Worm (Caenorhabditis elegans): ENCODE data around the gene nhr-11.

Gene nhr-11

DNA sequence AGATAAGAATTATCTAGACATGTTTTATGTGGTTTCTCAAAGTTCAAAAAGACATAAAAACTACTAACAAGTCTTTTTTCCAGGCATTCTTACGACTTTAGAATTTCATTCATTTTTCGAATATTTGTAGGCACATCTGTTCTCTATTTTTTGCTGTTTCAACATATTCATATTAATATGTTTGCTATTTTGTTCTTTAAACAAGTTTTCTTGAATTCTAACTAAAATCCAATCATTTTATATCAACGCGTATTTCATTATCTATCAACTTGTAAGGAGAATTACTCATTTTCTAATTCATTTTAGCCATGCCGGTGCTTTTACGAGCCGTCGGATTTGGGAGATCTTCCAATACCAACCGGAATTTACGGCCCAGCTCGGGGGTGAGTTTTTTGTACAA lies 12.3 kb downstream of the nhr-11 start, which contains the start of gene twk-8:
twk-8 (plus strand) TSS at position 301 of the 400 bp plus-strand sequence.
- no peak for TF ChIP-seq tab-1 (GFP tag; IDR thresholded peaks at IDR 0.05)
- TF ChIP-seq cog-1 (tag; optimal IDR thresholded peaks at IDR 0.05), result no peak
- TF ChIP-seq T22C8.4 (GFP tag; IDR thresholded peaks at IDR 0.05), result no peak
- TF ChIP-seq med-1 (GFP tag; optimal IDR thresholded peaks at IDR 0.05; ENCODE audit: insufficient read depth), result no peak
- no peak for TF ChIP-seq ref-1 (GFP tag; conservative IDR thresholded peaks at IDR 0.05)
- no peak for TF ChIP-seq ztf-23 (GFP tag; IDR thresholded peaks at IDR 0.05)
- no peak for TF ChIP-seq flt-1 (GFP tag; IDR thresholded peaks at IDR 0.05)
- no peak for TF ChIP-seq ztf-29 (GFP tag; IDR thresholded peaks at IDR 0.05)
- no peak for TF ChIP-seq klf-2 (GFP tag; conservative IDR thresholded peaks at IDR 0.05)

DNA sequence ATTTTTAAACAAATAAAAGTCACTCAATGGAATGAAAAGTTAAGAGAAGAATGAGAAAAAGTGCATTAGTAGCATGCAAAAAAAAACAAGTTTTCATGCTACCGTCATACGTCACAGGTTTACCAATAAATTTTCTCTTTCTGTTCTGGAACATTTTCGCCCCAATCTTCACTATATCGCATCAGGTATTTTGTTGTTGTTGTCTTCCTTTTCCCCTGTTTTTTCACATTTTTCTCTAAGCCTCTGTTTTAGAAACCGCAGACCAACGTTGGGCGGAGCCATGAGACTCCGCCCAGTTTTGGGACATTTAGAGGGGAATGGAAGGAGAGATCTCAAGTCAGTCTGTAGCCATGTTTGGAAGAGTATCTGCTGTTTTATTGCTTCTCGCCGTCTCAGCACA lies 18.5 kb downstream of the nhr-11 start, which contains the start of gene msa-1:
msa-1 (plus strand) TSS at position 301 of the 400 bp plus-strand sequence.
- TF ChIP-seq T22C8.4 (GFP tag; IDR thresholded peaks at IDR 0.05), result no peak
- TF ChIP-seq ztf-29 (GFP tag; IDR thresholded peaks at IDR 0.05), result no peak
- TF ChIP-seq klf-2 (GFP tag; conservative IDR thresholded peaks at IDR 0.05), result no peak
- no peak for TF ChIP-seq flt-1 (GFP tag; IDR thresholded peaks at IDR 0.05)

DNA sequence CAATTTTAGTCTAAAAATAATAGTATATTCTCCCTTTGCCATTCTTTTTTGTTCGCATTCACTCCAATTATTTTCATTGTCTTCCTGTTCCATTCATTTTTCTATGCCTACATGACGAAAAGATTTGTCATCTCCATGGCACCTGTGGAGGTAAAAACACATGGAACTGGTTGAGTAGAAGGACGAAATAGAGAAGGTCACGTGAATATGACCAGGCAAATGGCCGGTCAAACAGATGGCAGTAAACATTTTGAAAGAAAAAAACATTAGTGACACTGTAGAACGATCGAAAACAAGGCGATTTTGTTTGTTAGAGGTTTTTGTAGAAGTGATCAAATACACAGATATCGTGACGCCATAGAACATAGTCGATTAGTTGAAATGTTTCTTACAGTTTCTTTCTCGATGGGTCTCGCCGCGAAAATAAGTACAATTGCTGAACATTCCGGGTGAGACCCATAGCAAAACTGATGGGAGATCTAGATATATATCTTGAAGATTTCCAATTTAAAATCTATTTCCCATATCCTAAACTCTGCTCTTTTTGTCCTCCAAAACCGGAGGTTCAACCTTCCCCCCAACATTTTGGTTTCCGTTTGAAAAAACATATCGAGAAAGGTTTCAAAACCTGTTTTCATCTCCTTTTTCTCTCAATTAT lies 20.9 kb downstream of the nhr-11 start:
- no peak for TF ChIP-seq med-1 (GFP tag; optimal IDR thresholded peaks at IDR 0.05; ENCODE audit: insufficient read depth)
- no peak for TF ChIP-seq ztf-23 (GFP tag; IDR thresholded peaks at IDR 0.05)
- no peak for TF ChIP-seq cog-1 (tag; optimal IDR thresholded peaks at IDR 0.05)
- TF ChIP-seq flt-1 (GFP tag; IDR thresholded peaks at IDR 0.05), result no peak
- TF ChIP-seq klf-2 (GFP tag; conservative IDR thresholded peaks at IDR 0.05), result no peak
- no peak for TF ChIP-seq ref-1 (GFP tag; conservative IDR thresholded peaks at IDR 0.05)
- TF ChIP-seq T22C8.4 (GFP tag; IDR thresholded peaks at IDR 0.05), result no peak
- TF ChIP-seq tab-1 (GFP tag; IDR thresholded peaks at IDR 0.05), result no peak
- TF ChIP-seq ztf-29 (GFP tag; IDR thresholded peaks at IDR 0.05), result no peak

DNA sequence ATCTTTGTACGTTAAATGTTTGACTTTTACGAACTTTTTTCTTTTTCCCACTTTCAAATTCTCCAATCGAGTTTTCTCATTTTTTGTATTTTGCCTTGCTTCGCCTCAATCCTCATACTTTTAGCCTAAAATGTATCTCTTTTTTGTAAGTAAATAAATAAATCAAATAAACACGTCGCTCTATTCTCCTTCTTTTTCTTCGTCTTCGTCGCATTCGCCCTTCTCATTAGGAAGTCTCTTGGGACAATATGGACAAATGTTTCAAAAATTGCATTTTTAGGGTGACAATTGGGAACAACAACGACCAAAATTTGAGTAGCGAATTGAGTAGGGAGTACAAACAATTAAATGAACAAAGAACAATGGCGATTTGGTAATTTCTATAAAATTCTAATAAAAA lies 22.2 kb downstream of the nhr-11 start:
- TF ChIP-seq cog-1 (tag; optimal IDR thresholded peaks at IDR 0.05), result no peak

DNA sequence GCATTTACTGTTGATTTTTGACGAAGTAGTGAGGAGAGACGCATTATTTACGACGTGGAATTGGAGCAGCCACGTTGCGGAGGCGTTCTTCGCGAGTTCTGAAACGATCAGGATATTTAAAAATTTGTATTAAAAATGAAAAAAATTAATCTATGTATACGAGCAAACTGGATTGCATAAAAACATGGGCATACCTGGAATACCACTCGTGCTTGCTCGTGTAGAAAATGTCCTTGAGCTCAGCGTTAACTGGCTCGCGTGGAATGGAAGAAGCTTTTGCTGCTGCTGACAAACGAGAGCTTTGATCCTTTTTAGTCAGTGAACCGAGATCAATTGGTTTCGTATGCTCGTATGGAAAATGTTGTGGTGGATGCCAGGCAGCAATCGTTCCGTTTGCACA lies 24.1 kb downstream of the nhr-11 start, which contains the start of gene lpl-1:
lpl-1 (minus strand) TSS at position 101 of the 400 bp plus-strand sequence.
- TF ChIP-seq klf-2 (GFP tag; conservative IDR thresholded peaks at IDR 0.05), result no peak
- no peak for TF ChIP-seq tab-1 (GFP tag; IDR thresholded peaks at IDR 0.05)
- no peak for TF ChIP-seq med-1 (GFP tag; optimal IDR thresholded peaks at IDR 0.05; ENCODE audit: insufficient read depth)
- no peak for TF ChIP-seq cog-1 (tag; optimal IDR thresholded peaks at IDR 0.05)
- no peak for TF ChIP-seq ztf-23 (GFP tag; IDR thresholded peaks at IDR 0.05)
- TF ChIP-seq T22C8.4 (GFP tag; IDR thresholded peaks at IDR 0.05), result no peak
- no peak for TF ChIP-seq flt-1 (GFP tag; IDR thresholded peaks at IDR 0.05)
- TF ChIP-seq ztf-29 (GFP tag; IDR thresholded peaks at IDR 0.05), result no peak

DNA sequence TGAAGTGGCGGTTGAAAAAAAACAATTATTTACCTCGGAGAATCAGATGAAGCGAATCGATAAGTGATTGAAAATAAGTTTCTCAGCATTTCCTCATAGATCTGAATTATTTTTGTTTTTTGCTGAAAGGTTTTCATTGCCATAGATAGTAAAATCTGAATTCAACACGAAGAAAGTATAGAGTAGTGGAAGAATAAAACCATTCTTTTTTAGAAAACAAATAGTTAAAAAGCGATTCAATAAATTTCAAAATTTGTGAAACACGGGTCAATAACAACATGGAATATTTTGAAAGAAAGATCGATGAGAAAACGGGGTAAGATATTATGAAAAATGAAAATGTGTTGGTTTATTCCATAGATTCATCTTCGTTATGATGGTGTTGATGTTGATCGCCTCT lies 24.6 kb downstream of the nhr-11 start, which contains the start of gene mrpl-42:
mrpl-42 (minus strand) TSS at position 101 of the 400 bp plus-strand sequence.
- no peak for TF ChIP-seq flt-1 (GFP tag; IDR thresholded peaks at IDR 0.05)
- no peak for TF ChIP-seq ztf-23 (GFP tag; IDR thresholded peaks at IDR 0.05)
- no peak for TF ChIP-seq klf-2 (GFP tag; conservative IDR thresholded peaks at IDR 0.05)
- TF ChIP-seq ref-1 (GFP tag; conservative IDR thresholded peaks at IDR 0.05), result no peak
- TF ChIP-seq cog-1 (tag; optimal IDR thresholded peaks at IDR 0.05), result no peak
- TF ChIP-seq T22C8.4 (GFP tag; IDR thresholded peaks at IDR 0.05), result no peak
- no peak for TF ChIP-seq ztf-29 (GFP tag; IDR thresholded peaks at IDR 0.05)
- no peak for TF ChIP-seq med-1 (GFP tag; optimal IDR thresholded peaks at IDR 0.05; ENCODE audit: insufficient read depth)
- no peak for TF ChIP-seq tab-1 (GFP tag; IDR thresholded peaks at IDR 0.05)

DNA sequence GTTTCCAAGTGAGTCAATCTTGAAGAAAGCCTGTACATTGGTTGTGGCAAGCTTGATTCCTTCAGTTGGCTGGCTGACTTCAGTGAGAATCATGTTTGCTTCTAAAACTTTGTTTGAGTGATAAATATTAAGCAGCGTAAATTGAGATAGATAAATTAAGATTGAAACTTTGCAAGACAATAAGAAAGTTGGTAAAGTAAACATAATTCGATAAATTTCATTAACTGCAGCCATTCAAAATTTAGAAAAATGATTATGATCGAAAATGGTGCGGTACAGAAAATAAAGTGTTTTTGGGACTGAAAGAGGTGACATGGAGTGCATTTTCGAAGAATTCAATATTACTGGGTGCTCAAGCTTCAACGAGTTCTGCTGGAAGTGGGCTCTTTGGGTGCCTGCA lies 25.8 kb downstream of the nhr-11 start, which contains the start of gene icln-1:
icln-1 (minus strand) TSS at position 101 of the 400 bp plus-strand sequence.
- TF ChIP-seq ref-1 (GFP tag; conservative IDR thresholded peaks at IDR 0.05), result no peak
- TF ChIP-seq ztf-23 (GFP tag; IDR thresholded peaks at IDR 0.05), result no peak
- TF ChIP-seq klf-2 (GFP tag; conservative IDR thresholded peaks at IDR 0.05), result no peak
- no peak for TF ChIP-seq tab-1 (GFP tag; IDR thresholded peaks at IDR 0.05)
- TF ChIP-seq cog-1 (tag; optimal IDR thresholded peaks at IDR 0.05), result no peak

DNA sequence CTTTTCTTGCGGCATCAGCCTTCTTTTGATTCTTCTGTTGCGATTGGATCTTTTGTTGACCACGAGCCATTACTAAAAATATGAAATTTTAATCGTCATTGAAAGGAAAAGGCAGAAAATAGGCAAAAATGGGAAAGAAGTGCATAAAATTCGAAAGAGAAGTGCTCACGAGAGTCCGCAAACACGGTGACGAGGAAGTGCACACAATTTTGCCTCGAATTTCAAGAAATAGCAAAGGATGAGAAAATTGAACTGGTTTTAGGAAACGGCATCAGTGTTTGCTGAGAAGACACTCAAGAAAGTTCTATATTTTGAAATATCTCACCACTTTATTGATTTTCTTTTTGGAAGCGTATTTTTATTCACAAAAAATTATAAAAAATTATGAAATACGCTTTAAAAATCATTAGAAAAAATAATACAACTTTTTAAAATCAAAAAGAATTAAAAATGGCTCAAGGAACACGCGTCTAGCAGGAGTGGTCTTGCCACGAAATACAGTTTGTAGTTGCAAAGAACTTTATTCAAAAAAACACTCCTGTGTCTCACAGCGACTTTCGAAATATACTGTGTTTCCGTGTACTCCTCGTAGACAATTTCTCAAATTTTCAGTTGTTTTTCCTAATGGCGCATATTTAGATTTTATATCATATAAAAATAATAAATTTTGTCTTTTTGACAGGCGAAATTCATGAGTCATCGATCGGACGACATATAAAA lies 26.5 kb downstream of the nhr-11 start, which contains the start of the genes znf-706 and cpna-3:
znf-706 (minus strand) TSS at position 72 of the 720 bp plus-strand sequence.
cpna-3 (plus strand) TSS at position 683 of the 720 bp plus-strand sequence.
- TF ChIP-seq med-1 (GFP tag; optimal IDR thresholded peaks at IDR 0.05; ENCODE audit: insufficient read depth) (no peak), cog-1 (tag; optimal IDR thresholded peaks at IDR 0.05) (no peak), ztf-29 (GFP tag; IDR thresholded peaks at IDR 0.05) (no peak), ref-1 (GFP tag; conservative IDR thresholded peaks at IDR 0.05) (no peak), T22C8.4 (GFP tag; IDR thresholded peaks at IDR 0.05) (no peak), klf-2 (GFP tag; conservative IDR thresholded peaks at IDR 0.05) (no peak), ztf-23 (GFP tag; IDR thresholded peaks at IDR 0.05) (no peak), tab-1 (GFP tag; IDR thresholded peaks at IDR 0.05) (no peak), flt-1 (GFP tag; IDR thresholded peaks at IDR 0.05) (no peak)

DNA sequence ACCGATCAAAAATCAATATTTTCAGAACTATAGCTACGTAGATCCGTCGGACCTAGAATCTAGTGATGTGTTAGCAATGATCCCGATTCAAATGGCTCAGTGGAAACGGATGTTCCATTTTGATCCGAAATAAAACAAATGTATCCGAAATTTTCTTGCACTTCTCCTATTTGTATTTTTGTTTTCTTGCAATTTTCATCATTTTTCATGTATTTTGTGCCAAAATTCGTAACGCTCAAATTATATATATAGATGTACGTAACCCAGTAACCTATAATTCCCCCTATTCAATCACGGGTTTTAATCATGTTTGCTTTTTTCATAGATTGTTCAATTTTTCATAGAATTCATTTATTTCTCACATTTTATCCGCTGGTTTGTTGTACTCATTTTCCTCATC lies 29.1 kb downstream of the nhr-11 start, which contains the start of gene gldi-10:
gldi-10 (plus strand) TSS at position 301 of the 400 bp plus-strand sequence.
- TF ChIP-seq flt-1 (GFP tag; IDR thresholded peaks at IDR 0.05) (no peak), T22C8.4 (GFP tag; IDR thresholded peaks at IDR 0.05) (no peak), ref-1 (GFP tag; conservative IDR thresholded peaks at IDR 0.05) (no peak), ztf-23 (GFP tag; IDR thresholded peaks at IDR 0.05) (no peak), cog-1 (tag; optimal IDR thresholded peaks at IDR 0.05) (no peak), med-1 (GFP tag; optimal IDR thresholded peaks at IDR 0.05; ENCODE audit: insufficient read depth) (no peak), klf-2 (GFP tag; conservative IDR thresholded peaks at IDR 0.05) (no peak), tab-1 (GFP tag; IDR thresholded peaks at IDR 0.05) (no peak), ztf-29 (GFP tag; IDR thresholded peaks at IDR 0.05) (no peak)
